Worm (Caenorhabditis elegans): Measurements from ENCODE around the gene R105.1.

Gene R105.1

DNA sequence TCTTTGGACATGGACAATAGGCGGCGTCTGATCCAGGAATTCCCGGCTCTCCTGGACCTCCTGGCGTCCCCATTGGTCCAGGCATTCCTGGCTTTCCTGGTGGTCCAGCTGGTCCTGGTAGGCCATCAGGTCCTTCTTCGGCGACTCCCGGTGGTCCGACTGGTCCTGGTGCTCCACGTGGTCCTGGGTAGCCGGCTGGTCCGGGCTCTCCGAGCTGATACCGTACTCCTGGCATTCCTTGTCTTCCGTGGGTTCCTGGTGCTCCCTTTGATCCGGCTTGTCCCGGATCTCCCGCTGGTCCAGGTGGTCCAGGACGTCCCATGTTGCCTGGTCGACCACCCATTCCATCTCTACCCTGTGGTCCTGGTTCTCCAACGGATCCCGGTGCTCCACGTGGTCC, 22.5 kb downstream of the R105.1 start (continued):
- TF ChIP-seq pbrm-1 (GFP tag; IDR thresholded peaks at IDR 0.05), result no peak
- no peak for TF ChIP-seq zim-3 (tag; optimal IDR thresholded peaks at IDR 0.05)
- TF ChIP-seq mcd-1 (GFP tag; IDR thresholded peaks at IDR 0.05), result peak; percentile 32; the same call in 1 of the 2 replicates
- TF ChIP-seq akir-1 (GFP tag; optimal IDR thresholded peaks at IDR 0.05), result no peak
- no peak for TF ChIP-seq snpc-4 (GFP tag; optimal IDR thresholded peaks at IDR 0.05)
- no peak for TF ChIP-seq snpc-4 (tag; optimal IDR thresholded peaks at IDR 0.05)
- peak; percentile 92 for TF ChIP-seq zfh-2 (GFP tag; conservative IDR thresholded peaks at IDR 0.05)
- no peak for TF ChIP-seq unc-130 (GFP tag; optimal IDR thresholded peaks at IDR 0.05)
- TF ChIP-seq bed-2 (GFP tag; IDR thresholded peaks at IDR 0.05), result no peak

DNA sequence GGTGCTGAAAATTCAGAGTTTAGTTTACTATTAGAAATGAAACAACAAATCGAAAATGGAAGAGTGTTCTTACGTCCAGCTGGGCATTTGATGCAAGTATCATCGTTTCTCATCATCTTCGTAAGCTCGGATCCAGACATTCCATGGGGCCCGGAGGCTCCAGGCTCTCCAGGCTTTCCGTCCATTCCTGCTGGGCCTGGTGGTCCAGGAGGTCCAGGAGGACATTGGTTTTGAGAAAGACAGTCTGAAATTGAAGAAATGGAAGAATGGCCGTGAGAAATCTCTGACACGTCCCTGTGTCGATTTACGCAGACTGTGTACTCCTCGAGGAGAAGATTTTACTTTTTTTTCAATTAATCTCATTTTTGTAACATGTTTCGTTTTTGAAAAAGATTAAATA, 22.9 kb downstream of the R105.1 start:
- TF ChIP-seq zfh-2 (GFP tag; conservative IDR thresholded peaks at IDR 0.05) (peak; percentile 5; the same call in 1 of the 2 replicates), rcor-1 (GFP tag; IDR thresholded peaks at IDR 0.05) (no peak)

DNA sequence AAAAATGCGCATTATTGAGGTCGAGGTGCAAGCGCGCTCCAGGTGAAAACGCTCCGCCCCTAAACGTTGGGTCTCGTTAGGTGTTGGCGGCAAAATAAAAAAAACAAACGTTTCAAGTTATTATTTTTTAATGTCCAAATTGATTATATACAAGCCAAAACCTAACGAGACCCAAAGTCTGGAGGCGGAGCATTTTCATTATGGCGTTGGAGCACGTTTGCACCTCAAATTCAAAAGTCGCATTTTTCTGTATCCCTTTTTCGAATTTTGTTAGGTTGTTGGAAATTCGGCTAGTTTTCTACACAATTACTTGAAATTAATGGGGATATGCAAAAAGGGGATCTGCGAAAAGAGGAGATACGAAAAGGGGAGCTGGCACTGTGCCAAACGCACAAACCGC, 24.4 kb downstream of the R105.1 start, which contains the start of gene col-111:
TSS of gene col-111 (minus strand) at position 101 of the 400 bp plus-strand sequence.
- TF ChIP-seq zfh-2 (GFP tag; conservative IDR thresholded peaks at IDR 0.05) (no peak), lin-54 (GFP tag; optimal IDR thresholded peaks at IDR 0.05) (no peak), dpl-1 (GFP tag; optimal IDR thresholded peaks at IDR 0.05) (no peak), efl-1 (GFP tag; optimal IDR thresholded peaks at IDR 0.05) (no peak), ceh-58 (GFP tag; IDR thresholded peaks at IDR 0.05) (no peak), bed-1 (GFP tag; IDR thresholded peaks at IDR 0.05) (no peak), B0019.2 (GFP tag; conservative IDR thresholded peaks at IDR 0.05) (no peak)

DNA sequence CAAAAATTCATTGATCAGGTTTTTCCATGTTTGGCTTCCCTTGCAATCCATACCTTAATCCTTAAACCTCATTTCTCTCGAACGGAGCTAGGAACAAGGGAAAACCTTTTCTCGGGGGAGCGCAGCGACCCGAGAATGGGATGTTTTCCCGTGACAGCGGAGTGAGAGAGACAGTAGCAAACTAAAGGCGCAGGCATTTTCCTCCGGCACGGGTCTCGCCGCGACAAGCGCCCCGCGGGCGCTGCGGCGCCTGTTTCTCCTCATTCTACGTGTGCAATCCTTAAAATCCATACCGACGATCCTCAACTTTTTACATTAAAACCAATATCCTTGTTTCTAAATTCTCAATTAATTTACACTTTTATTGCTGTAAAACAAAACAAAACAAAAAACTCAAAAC, 25.2 kb downstream of the R105.1 start:
- TF ChIP-seq C17E4.6 (GFP tag; IDR thresholded peaks at IDR 0.05) (peak; percentile 53; the same call in 1 of the 2 replicates), madf-6 (GFP tag; IDR thresholded peaks at IDR 0.05) (peak; percentile 24; the same call in 1 of the 2 replicates), ceh-100 (GFP tag; IDR thresholded peaks at IDR 0.05) (0 out of 2 replicates have a peak, but pooled peaks have one; percentile 10), F37B4.10 (GFP tag; IDR thresholded peaks at IDR 0.05) (0 out of 2 replicates have a peak, but pooled peaks have one; percentile 84), ceh-91 (GFP tag; IDR thresholded peaks at IDR 0.05) (peak; percentile 9; the same call in 1 of the 2 replicates), F33H1.4 (GFP tag; IDR thresholded peaks at IDR 0.05) (peak; percentile 70), hsf-1 (GFP tag; IDR thresholded peaks at IDR 0.05) (peak; percentile 37; the same call in 1 of the 2 replicates), lsl-1 (GFP tag; optimal IDR thresholded peaks at IDR 0.05) (peak; percentile 23), zfh-2 (GFP tag; conservative IDR thresholded peaks at IDR 0.05) (peak; percentile 50), egrh-3 (GFP tag; IDR thresholded peaks at IDR 0.05) (peak; percentile 51; the same call in 1 of the 2 replicates), ztf-25 (GFP tag; IDR thresholded peaks at IDR 0.05) (0 out of 2 replicates have a peak, but pooled peaks have one; percentile 52)

DNA sequence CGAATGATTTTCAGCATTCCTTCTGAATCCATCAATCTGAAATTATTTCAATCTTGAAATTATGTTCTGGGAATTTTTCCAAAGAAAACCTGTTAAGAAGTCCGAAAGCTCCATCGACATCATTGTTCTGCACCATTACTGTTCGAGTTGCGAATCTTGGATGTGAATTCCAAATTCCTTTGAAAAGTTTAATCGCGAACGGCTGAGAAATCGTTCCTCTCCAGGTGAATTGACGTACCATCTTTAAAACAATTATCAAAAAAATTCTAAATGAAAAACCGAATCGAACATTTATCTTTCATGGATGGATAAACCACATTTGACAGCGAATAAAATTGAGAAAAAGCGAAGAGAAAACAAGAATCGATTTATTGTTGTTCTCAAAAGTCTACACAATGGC, 25.8 kb downstream of the R105.1 start, which contains the start of gene mrps-21:
TSS of gene mrps-21 (minus strand) at position 241 of the 400 bp plus-strand sequence.
- TF ChIP-seq snpc-4 (GFP tag; optimal IDR thresholded peaks at IDR 0.05) (peak; percentile 1), snpc-4 (tag; optimal IDR thresholded peaks at IDR 0.05) (no peak), snpc-1.1 (tag; optimal IDR thresholded peaks at IDR 0.05; ENCODE audit: insufficient read depth) (no peak), snpc-3.4 (tag; optimal IDR thresholded peaks at IDR 0.05) (peak; percentile 16), madf-6 (GFP tag; IDR thresholded peaks at IDR 0.05) (peak; percentile 41; the same call in 1 of the 2 replicates), Y79H2A.3 (GFP tag; conservative IDR thresholded peaks at IDR 0.05) (no peak), ceh-100 (GFP tag; IDR thresholded peaks at IDR 0.05) (peak; percentile 60), nfyb-1 (GFP tag; IDR thresholded peaks at IDR 0.05) (0 out of 2 replicates have a peak, but pooled peaks have one; percentile 31), Y53G8AR.9 (GFP tag; conservative IDR thresholded peaks at IDR 0.05) (0 out of 2 replicates have a peak, but pooled peaks have one; percentile 35), snpc-1.3 (tag; optimal IDR thresholded peaks at IDR 0.05; ENCODE audit: insufficient read depth) (no peak), ama-1 (optimal IDR thresholded peaks at IDR 0.05) (peak; percentile 16), ama-1 (GFP tag; optimal IDR thresholded peaks at IDR 0.05) (no peak)
